Fruit fly (Drosophila melanogaster) whole organism, prepupa: ENCODE measurements around the gene hec.

Experiments
- CG10631 ChIP-seq: fragments of 200-800 bp; sonication (Bioruptor generic); optimal IDR thresholded peaks from 2 replicates; lab custom pipeline; 2016; ENCODE audit warnings: missing biosample characterization, missing genetic modification characterization
- CG11762 ChIP-seq: fragments of 200-800 bp; sonication (Bioruptor generic); optimal IDR thresholded peaks from 3 replicates; lab custom pipeline; 2016; ENCODE audit warnings: missing biosample characterization, missing genetic modification characterization; ENCODE audit not compliant: insufficient read depth
- CG11902 ChIP-seq: fragments of 200-800 bp; sonication (Bioruptor generic); optimal IDR thresholded peaks from 3 replicates; lab custom pipeline; 2016; ENCODE audit warnings: missing biosample characterization, missing genetic modification characterization
- CG15336 ChIP-seq: fragments of 200-800 bp; sonication (Bioruptor generic); IDR thresholded peaks from 2 replicates; pipeline ENCODE4 v1.3.6; 2022; ENCODE audit warnings: missing biosample characterization, missing genetic modification characterization
- CG3032 ChIP-seq: fragments of 200-800 bp; optimal IDR thresholded peaks from 2 replicates; lab custom pipeline; 2019; ENCODE audit warnings: missing biosample characterization, mild to moderate bottlenecking, missing genetic modification characterization, moderate library complexity
- CG31627 ChIP-seq: fragments of 200-800 bp; sonication (Bioruptor generic); optimal IDR thresholded peaks from 3 replicates; lab custom pipeline; 2016; ENCODE audit warnings: missing biosample characterization, missing genetic modification characterization
- CG34406 ChIP-seq: fragments of 200-800 bp; sonication (Bioruptor generic); optimal IDR thresholded peaks from 3 replicates; lab custom pipeline; 2016; ENCODE audit warnings: missing biosample characterization, missing genetic modification characterization
- CG6163 ChIP-seq: fragments of 200-800 bp; sonication (Bioruptor generic); IDR thresholded peaks from 3 replicates; pipeline ENCODE4 v1.3.6; 2022; ENCODE audit warnings: missing biosample characterization, missing genetic modification characterization
- CG6276 ChIP-seq: fragments of 200-800 bp; sonication (Bioruptor generic); optimal IDR thresholded peaks from 2 replicates; lab custom pipeline; 2017; ENCODE audit warnings: missing biosample characterization, mild to moderate bottlenecking, missing genetic modification characterization
- CG6792 ChIP-seq: fragments of 200-800 bp; sonication (Bioruptor generic); optimal IDR thresholded peaks from 3 replicates; lab custom pipeline; 2016; ENCODE audit warnings: missing biosample characterization, missing genetic modification characterization
- CG6808 ChIP-seq: fragments of 200-800 bp; sonication (Bioruptor generic); optimal IDR thresholded peaks from 3 replicates; lab custom pipeline; 2017; ENCODE audit warnings: missing biosample characterization, missing genetic modification characterization, mild to moderate bottlenecking, moderate library complexity, missing genetic modification reagents
- CG7368 ChIP-seq: fragments of 200-800 bp; sonication (Bioruptor generic); optimal IDR thresholded peaks from 3 replicates; lab custom pipeline; 2016; ENCODE audit warnings: missing biosample characterization, missing genetic modification characterization
- CG8119 ChIP-seq: fragments of 200-800 bp; sonication (Bioruptor generic); IDR thresholded peaks from 3 replicates; pipeline ENCODE4 v1.3.6; 2022; ENCODE audit warnings: missing biosample characterization, missing genetic modification characterization
- CG8319 ChIP-seq: fragments of 200-800 bp; sonication (Bioruptor generic); optimal IDR thresholded peaks from 3 replicates; lab custom pipeline; 2016; ENCODE audit warnings: missing biosample characterization, missing genetic modification characterization
- CG8632 ChIP-seq: fragments of 200-800 bp; sonication (Bioruptor generic); optimal IDR thresholded peaks from 3 replicates; lab custom pipeline; 2016; ENCODE audit warnings: missing biosample characterization, missing genetic modification characterization
- CG9139 ChIP-seq: fragments of 200-800 bp; sonication (Bioruptor generic); optimal IDR thresholded peaks from 3 replicates; lab custom pipeline; 2017; ENCODE audit warnings: missing biosample characterization, mild to moderate bottlenecking, missing genetic modification characterization
- Eip75B ChIP-seq: fragments of 200-800 bp; sonication (Bioruptor generic); optimal IDR thresholded peaks from 3 replicates; lab custom pipeline; 2016; ENCODE audit warnings: missing biosample characterization, missing genetic modification characterization
- Eip78C ChIP-seq: fragments of 200-800 bp; sonication (Bioruptor generic); peaks from one replicate; lab custom pipeline; 2016; ENCODE audit warnings: missing biosample characterization, missing genetic modification characterization
- Eip93F ChIP-seq: fragments of 200-800 bp; sonication (Bioruptor generic); optimal IDR thresholded peaks from 2 replicates; lab custom pipeline; 2016; ENCODE audit warnings: missing biosample characterization, mild to moderate bottlenecking, missing genetic modification characterization
- Ets96B ChIP-seq: fragments of 200-800 bp; optimal IDR thresholded peaks from 2 replicates; lab custom pipeline; 2019; ENCODE audit warnings: missing biosample characterization, mild to moderate bottlenecking, missing genetic modification characterization, moderate library complexity
- Gug ChIP-seq: fragments of 200-800 bp; sonication (Bioruptor generic); IDR thresholded peaks from 2 replicates; pipeline ENCODE4 v1.3.6; 2022; ENCODE audit warnings: missing biosample characterization, missing genetic modification characterization
- Hr38 ChIP-seq: sonication (Bioruptor generic); optimal IDR thresholded peaks from 2 replicates; lab custom pipeline; 2016; ENCODE audit warnings: missing biosample characterization, missing genetic modification characterization
- Hr39 ChIP-seq: fragments of 200-800 bp; sonication (Bioruptor generic); optimal IDR thresholded peaks from 2 replicates; lab custom pipeline; 2016; ENCODE audit warnings: missing biosample characterization, missing genetic modification characterization
- Lpt ChIP-seq: fragments of 200-800 bp; sonication (Bioruptor generic); optimal IDR thresholded peaks from 3 replicates; lab custom pipeline; 2016; ENCODE audit warnings: missing biosample characterization, missing genetic modification characterization
- Met ChIP-seq: fragments of 200-800 bp; sonication (Bioruptor generic); optimal IDR thresholded peaks from 3 replicates; lab custom pipeline; 2016; ENCODE audit warnings: missing biosample characterization, missing genetic modification characterization
- OdsH ChIP-seq: fragments of 200-800 bp; sonication (Bioruptor generic); optimal IDR thresholded peaks from 3 replicates; lab custom pipeline; 2016; ENCODE audit warnings: missing biosample characterization, missing genetic modification characterization
- Smox ChIP-seq: fragments of 200-800 bp; sonication (Bioruptor generic); optimal IDR thresholded peaks from 3 replicates; lab custom pipeline; 2016; ENCODE audit warnings: missing biosample characterization, missing genetic modification characterization
- Sox102F ChIP-seq: fragments of 200-800 bp; sonication (Bioruptor generic); optimal IDR thresholded peaks from 2 replicates; lab custom pipeline; 2016; ENCODE audit warnings: missing biosample characterization, mild to moderate bottlenecking, missing genetic modification characterization
- achi ChIP-seq: fragments of 200-800 bp; sonication (Bioruptor generic); optimal IDR thresholded peaks from 3 replicates; lab custom pipeline; 2016; ENCODE audit warnings: missing biosample characterization, missing genetic modification characterization
- acj6 ChIP-seq: fragments of 200-800 bp; sonication (Bioruptor generic); optimal IDR thresholded peaks from 3 replicates; lab custom pipeline; 2016; ENCODE audit warnings: missing biosample characterization, missing genetic modification characterization
- dac ChIP-seq: fragments of 200-800 bp; sonication (Bioruptor generic); optimal IDR thresholded peaks from 2 replicates; lab custom pipeline; 2017; ENCODE audit warnings: missing biosample characterization, mild to moderate bottlenecking, missing genetic modification characterization
- dsx ChIP-seq: fragments of 200-800 bp; optimal IDR thresholded peaks from 3 replicates; lab custom pipeline; 2019; ENCODE audit warnings: missing biosample characterization, mild to moderate bottlenecking, missing genetic modification characterization, moderate library complexity; ENCODE audit not compliant: poor library complexity, severe bottlenecking
- esn ChIP-seq: fragments of 200-800 bp; sonication (Bioruptor generic); optimal IDR thresholded peaks from 2 replicates; lab custom pipeline; 2016; ENCODE audit warnings: missing biosample characterization, mild to moderate bottlenecking, missing genetic modification characterization, moderate library complexity
- fd85E ChIP-seq: fragments of 200-800 bp; sonication (Bioruptor generic); optimal IDR thresholded peaks from 3 replicates; lab custom pipeline; 2016; ENCODE audit warnings: missing biosample characterization, missing genetic modification characterization
- fkh ChIP-seq: fragments of 200-800 bp; sonication (Bioruptor generic); optimal IDR thresholded peaks from 3 replicates; lab custom pipeline; 2017; ENCODE audit warnings: missing biosample characterization, mild to moderate bottlenecking, missing genetic modification characterization, moderate library complexity
- net ChIP-seq: fragments of 200-800 bp; sonication (Bioruptor generic); optimal IDR thresholded peaks from 3 replicates; lab custom pipeline; 2016; ENCODE audit warnings: missing biosample characterization, missing genetic modification characterization
- pdm3 ChIP-seq: fragments of 200-800 bp; sonication (Bioruptor generic); optimal IDR thresholded peaks from 3 replicates; lab custom pipeline; 2016; ENCODE audit warnings: missing biosample characterization, missing genetic modification characterization
- salr ChIP-seq, 2 experiments: fragments of 200-800 bp; sonication (Bioruptor generic); optimal IDR thresholded peaks; 3 replicates each; lab custom pipeline; 2016 to 2018; ENCODE audit warnings: missing biosample characterization in 2 of 2, missing genetic modification characterization in 2 of 2, mild to moderate bottlenecking in 1 of 2
- spab ChIP-seq: fragments of 200-800 bp; sonication (Bioruptor generic); optimal IDR thresholded peaks from 2 replicates; lab custom pipeline; 2017; ENCODE audit warnings: missing biosample characterization, mild to moderate bottlenecking, missing genetic modification characterization, missing genetic modification reagents
- ss ChIP-seq, 2 experiments: fragments of 200-800 bp; sonication (Bioruptor generic); optimal IDR thresholded peaks; 2 replicates in 1 of 2; 3 replicates in 1 of 2; lab custom pipeline; 2017 to 2018; ENCODE audit warnings: mild to moderate bottlenecking in 2 of 2, missing biosample characterization in 2 of 2, missing genetic modification characterization in 2 of 2, moderate library complexity in 1 of 2
- svp ChIP-seq: fragments of 200-800 bp; sonication (Bioruptor generic); peaks from one replicate; lab custom pipeline; 2016; ENCODE audit warnings: missing biosample characterization, missing genetic modification characterization
- vri ChIP-seq: fragments of 200-800 bp; sonication (Bioruptor generic); optimal IDR thresholded peaks from 3 replicates; lab custom pipeline; 2016; ENCODE audit warnings: missing biosample characterization, mild to moderate bottlenecking, missing genetic modification characterization

The hec gene

DNA sequence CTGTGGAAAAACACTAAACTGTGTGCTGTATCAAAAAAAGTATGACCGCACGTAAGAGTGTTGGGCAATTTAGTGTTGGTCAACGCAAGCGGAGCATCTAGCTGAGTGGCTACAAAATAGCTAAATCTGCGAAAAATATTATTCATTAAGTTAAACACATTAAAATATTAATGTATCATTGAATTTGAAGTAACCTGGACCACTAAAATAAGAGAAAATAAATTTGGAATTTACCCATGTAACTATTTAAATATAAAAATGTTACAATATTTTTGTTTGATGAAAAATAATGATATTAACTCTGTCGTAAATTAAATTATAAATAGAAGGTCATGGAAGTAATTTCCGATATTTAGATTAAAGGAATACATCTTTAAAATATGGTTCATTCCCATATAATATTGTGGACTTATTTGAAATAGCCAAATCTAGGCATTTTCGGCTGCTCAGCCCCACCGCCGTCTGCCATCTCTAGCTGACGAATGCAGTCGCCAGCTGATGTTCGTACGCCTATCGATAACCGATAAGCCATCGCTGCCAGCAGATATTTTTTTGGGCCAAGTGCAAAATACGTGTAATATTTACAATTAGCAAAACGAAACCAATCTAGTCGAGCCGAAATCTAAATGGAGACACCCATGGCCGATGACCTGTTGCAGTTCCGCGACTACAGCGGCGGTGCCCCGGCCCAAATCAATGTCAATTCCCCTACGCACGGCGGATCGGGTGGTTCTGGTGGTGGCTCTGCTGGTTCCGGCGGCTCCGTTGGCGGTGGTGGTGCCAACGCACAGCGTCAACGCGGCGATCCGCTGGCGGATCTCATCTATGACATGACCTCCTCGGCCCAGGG is 47.5 kb downstream of the hec start, which contains the start of the genes Brms1 and CG4645 (continued):
- TF ChIP-seq CG3032 (tag; lab: Kevin White, UChicago) (peak; percentile 44), Eip78C (peak; percentile 79), CG6163 (GFP tag; lab: Robert Waterston, UW) (no peak), ss (GFP tag; optimal IDR thresholded peaks at IDR 0.05; lab: Kevin White, UChicago) (peak in 1 of 2 experiments; percentile 33), CG6792 (GFP tag; lab: Kevin White, UChicago) (peak; percentile 32), vri (GFP tag; lab: Kevin White, UChicago) (no peak), Eip93F (no peak), CG15336 (GFP tag; lab: Robert Waterston, UW) (no peak), CG6276 (GFP tag; lab: Kevin White, UChicago) (no peak), Gug (GFP tag; lab: Robert Waterston, UW) (no peak), dac (GFP tag; lab: Kevin White, UChicago) (no peak), salr (GFP tag; optimal IDR thresholded peaks at IDR 0.05; lab: Kevin White, UChicago) (peak in 1 of 2 experiments; percentile 56), fd85E (no peak), OdsH (GFP tag; lab: Kevin White, UChicago) (peak; percentile 57), pdm3 (GFP tag; lab: Kevin White, UChicago) (peak; percentile 58), CG11902 (peak; percentile 24)

DNA sequence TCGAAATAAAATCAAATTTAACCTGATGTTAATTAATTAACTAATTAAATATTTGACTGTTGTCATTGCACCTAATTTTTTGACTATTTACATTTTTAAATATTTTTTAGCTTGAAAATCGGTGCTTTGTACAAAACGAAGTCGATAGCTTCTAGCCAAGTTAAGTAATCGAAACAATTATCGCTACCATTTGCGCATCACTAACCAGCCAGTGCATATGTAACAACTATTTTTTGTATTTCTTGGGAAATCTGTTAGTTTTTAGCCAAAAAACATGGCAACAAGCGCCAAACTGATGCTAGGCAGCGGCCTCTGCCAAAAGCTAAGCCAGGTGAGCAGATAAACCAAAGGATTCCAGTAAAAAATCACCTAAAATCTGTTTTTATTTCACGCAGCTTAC is 50.3 kb downstream of the hec start, which contains the start of gene mRpL49:
mRpL49 (plus strand) TSS at position 192 of the 400 bp plus-strand sequence.
- TF ChIP-seq Sox102F (GFP tag; lab: Kevin White, UChicago) = no peak
- TF ChIP-seq dac (GFP tag; lab: Kevin White, UChicago) = no peak
- TF ChIP-seq svp (GFP tag; lab: Kevin White, UChicago) = no peak
- TF ChIP-seq Smox (GFP tag; lab: Kevin White, UChicago) = no peak
- no peak for TF ChIP-seq esn (GFP tag; lab: Kevin White, UChicago)
- TF ChIP-seq salr (GFP tag; optimal IDR thresholded peaks at IDR 0.05; lab: Kevin White, UChicago) = no peak
- TF ChIP-seq Gug (GFP tag; lab: Robert Waterston, UW) = no peak
- no peak for TF ChIP-seq CG9139 (GFP tag; lab: Kevin White, UChicago)
- TF ChIP-seq CG11762 (GFP tag; lab: Kevin White, UChicago) = no peak
- TF ChIP-seq net (GFP tag; lab: Kevin White, UChicago) = no peak
- TF ChIP-seq Lpt (GFP tag; lab: Kevin White, UChicago) = no peak
- no peak for TF ChIP-seq Met (GFP tag; lab: Kevin White, UChicago)
- TF ChIP-seq, all 60 proteins: peak for 0

- TF ChIP-seq fd85E = no peak
- no peak for TF ChIP-seq CG6808 (GFP tag; lab: Kevin White, UChicago)
- TF ChIP-seq svp (GFP tag; lab: Kevin White, UChicago) = no peak
- peak in 1 of 2 experiments; percentile 37 for TF ChIP-seq salr (GFP tag; optimal IDR thresholded peaks at IDR 0.05; lab: Kevin White, UChicago)
- TF ChIP-seq fkh (GFP tag; lab: Kevin White, UChicago) = no peak
- no peak for TF ChIP-seq CG8632
- no peak for TF ChIP-seq CG7368 (GFP tag; lab: Kevin White, UChicago)
- TF ChIP-seq achi (GFP tag; lab: Kevin White, UChicago) = peak; percentile 11
- TF ChIP-seq Smox (GFP tag; lab: Kevin White, UChicago) = no peak
- TF ChIP-seq CG8319 = no peak
- no peak for TF ChIP-seq esn (GFP tag; lab: Kevin White, UChicago)
- TF ChIP-seq CG34406 (GFP tag; lab: Kevin White, UChicago) = no peak
- no peak for TF ChIP-seq vri (GFP tag; lab: Kevin White, UChicago)
- TF ChIP-seq Ets96B (tag; lab: Kevin White, UChicago) = no peak
- TF ChIP-seq CG6163 (GFP tag; lab: Robert Waterston, UW) = no peak
- no peak for TF ChIP-seq spab (GFP tag; lab: Kevin White, UChicago)
- TF ChIP-seq Hr39 = no peak
- no peak for TF ChIP-seq dsx (GFP tag; lab: Kevin White, UChicago)
- TF ChIP-seq CG11902 = no peak
- TF ChIP-seq Eip93F = no peak
- no peak for TF ChIP-seq CG31627 (GFP tag; lab: Kevin White, UChicago)
- TF ChIP-seq ss (GFP tag; optimal IDR thresholded peaks at IDR 0.05; lab: Kevin White, UChicago) = no peak
- TF ChIP-seq CG8119 (GFP tag; lab: Robert Waterston, UW) = no peak; the same call in 2 of the 3 replicates
- no peak for TF ChIP-seq Lpt (GFP tag; lab: Kevin White, UChicago)
- TF ChIP-seq CG10631 (GFP tag; lab: Kevin White, UChicago) = no peak
- TF ChIP-seq acj6 (GFP tag; lab: Kevin White, UChicago) = peak; percentile 14
- TF ChIP-seq Hr38 = no peak
- TF ChIP-seq Eip75B (GFP tag; lab: Kevin White, UChicago) = no peak
- no peak for TF ChIP-seq CG11762 (GFP tag; lab: Kevin White, UChicago)
These were observed 51.2 kb downstream of the hec start, which contains the start of gene CG4404 for dm6 chrX:12905901-12906689. CG4404 (minus strand) TSS chrX:12906018.
